Fruit fly (Drosophila melanogaster): Measurements from ENCODE around the gene CG42779.

CG42779 gene

DNA sequence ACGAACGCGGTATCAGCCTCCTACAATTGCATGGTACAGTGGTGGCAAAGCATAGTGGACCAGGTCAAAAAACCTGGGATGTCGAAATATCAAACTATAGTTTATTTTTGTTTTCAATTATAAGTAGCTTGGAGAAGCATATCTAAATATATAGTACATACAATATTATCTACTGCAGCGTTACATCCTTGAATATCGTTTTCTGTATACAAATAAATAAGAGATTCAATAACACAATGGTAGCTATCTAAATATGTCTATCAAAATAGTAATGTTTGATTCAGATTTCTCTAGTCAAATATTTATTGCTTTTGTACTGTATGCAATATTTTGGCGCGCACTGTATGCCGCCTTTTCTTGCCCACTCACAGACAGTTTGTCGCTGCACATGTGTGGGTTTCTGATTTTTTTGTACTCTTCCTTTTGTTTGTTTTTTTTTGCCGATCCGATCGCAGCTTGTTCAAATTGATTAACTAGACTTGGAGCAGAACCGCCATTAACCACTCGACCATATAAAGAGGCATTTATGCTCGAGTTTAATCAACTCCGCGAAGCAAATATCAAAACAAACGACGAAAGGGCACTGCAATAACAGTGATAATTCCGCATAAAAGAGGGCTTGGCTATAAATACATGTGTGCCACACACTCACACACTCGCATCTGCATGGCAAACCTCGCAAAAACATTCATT lies 40.6 kb upstream of the CG42779 start (continued):
- no peak for TF ChIP-seq pita (GFP tag; optimal IDR thresholded peaks at IDR 0.05)
- peak; percentile 71 for TF ChIP-seq CTCF (GFP tag; optimal IDR thresholded peaks at IDR 0.05)
- peak; percentile 96 for TF ChIP-seq ATbp (GFP tag; optimal IDR thresholded peaks at IDR 0.05)
- peak; percentile 95 for TF ChIP-seq CG8290 (GFP tag; optimal IDR thresholded peaks at IDR 0.05)
- peak; percentile 72 to 90 for TF ChIP-seq CG8290 (tag; optimal IDR thresholded peaks at IDR 0.05)
- TF ChIP-seq CoRest (tag; optimal IDR thresholded peaks at IDR 0.05) = peak; percentile 96
- peak; percentile 84 for TF ChIP-seq CG8944 (GFP tag; optimal IDR thresholded peaks at IDR 0.05)
- TF ChIP-seq CG30431 (GFP tag; optimal IDR thresholded peaks at IDR 0.05) = peak; percentile 91
- no peak for TF ChIP-seq tna (GFP tag; IDR thresholded peaks at IDR 0.05; ENCODE audit: partially characterized antibody)
- peak; percentile 75; the same call in 1 of the 2 replicates for TF ChIP-seq bowl (GFP tag; IDR thresholded peaks at IDR 0.05)
- TF ChIP-seq CG12769 (tag; optimal IDR thresholded peaks at IDR 0.05) = peak; percentile 90
- TF ChIP-seq croc (GFP tag; conservative IDR thresholded peaks at IDR 0.05) = peak; percentile 88
- TF ChIP-seq gce (GFP tag; IDR thresholded peaks at IDR 0.05) = peak; percentile 86
- TF ChIP-seq Camta (GFP tag; optimal IDR thresholded peaks at IDR 0.05) = peak; percentile 93
- peak; percentile 86 for TF ChIP-seq jing (GFP tag; optimal IDR thresholded peaks at IDR 0.05)
- TF ChIP-seq CG3838 (GFP tag; optimal IDR thresholded peaks at IDR 0.05) = peak; percentile 90
- peak; percentile 79 for TF ChIP-seq ro (GFP tag; IDR thresholded peaks at IDR 0.05)
- TF ChIP-seq wek (GFP tag; optimal IDR thresholded peaks at IDR 0.05) = peak; percentile 87
- TF ChIP-seq CG32772 (GFP tag; IDR thresholded peaks at IDR 0.05) = peak; percentile 91
- TF ChIP-seq gcm (GFP tag; optimal IDR thresholded peaks at IDR 0.05) = peak; percentile 98
- peak; percentile 85 for TF ChIP-seq trh (GFP tag; optimal IDR thresholded peaks at IDR 0.05)
- TF ChIP-seq eve (GFP tag; optimal IDR thresholded peaks at IDR 0.05) = no peak
- peak; percentile 96 for TF ChIP-seq CG10209 (GFP tag; optimal IDR thresholded peaks at IDR 0.05)
- peak; percentile 85 for TF ChIP-seq CG4707 (GFP tag; optimal IDR thresholded peaks at IDR 0.05)
- TF ChIP-seq her (GFP tag; optimal IDR thresholded peaks at IDR 0.05) = peak; percentile 78
- TF ChIP-seq ERR (GFP tag; optimal IDR thresholded peaks at IDR 0.05) = peak; percentile 67
- peak; percentile 81 for TF ChIP-seq da (GFP tag; optimal IDR thresholded peaks at IDR 0.05)
- peak; percentile 96 for TF ChIP-seq salm (tag; optimal IDR thresholded peaks at IDR 0.05)
- TF ChIP-seq CG18476 (GFP tag; optimal IDR thresholded peaks at IDR 0.05) = peak; percentile 94
- peak; percentile 93 for TF ChIP-seq Atf6 (GFP tag; IDR thresholded peaks at IDR 0.05)
- TF ChIP-seq CG10543 (GFP tag; optimal IDR thresholded peaks at IDR 0.05) = peak; percentile 87
- peak; percentile 94 for TF ChIP-seq tin (GFP tag; optimal IDR thresholded peaks at IDR 0.05)
- TF ChIP-seq repo (GFP tag; optimal IDR thresholded peaks at IDR 0.05) = peak; percentile 68
- peak; percentile 86 for TF ChIP-seq sug (tag; optimal IDR thresholded peaks at IDR 0.05)
- TF ChIP-seq gro (GFP tag; optimal IDR thresholded peaks at IDR 0.05) = peak; percentile 85
- peak; percentile 87 for TF ChIP-seq Atf-2 (GFP tag; optimal IDR thresholded peaks at IDR 0.05)
- TF ChIP-seq CG14050 (GFP tag; IDR thresholded peaks at IDR 0.05) = peak; percentile 93
- no peak for TF ChIP-seq pan (optimal IDR thresholded peaks at IDR 0.05)
- peak in 1 of 2 experiments; percentile 96 for TF ChIP-seq pan (GFP tag; optimal IDR thresholded peaks at IDR 0.05 in 1 of 2, IDR thresholded peaks at IDR 0.05 in 1 of 2)
- peak; percentile 90 for TF ChIP-seq peb (GFP tag; IDR thresholded peaks at IDR 0.05)
- TF ChIP-seq disco-r (GFP tag; optimal IDR thresholded peaks at IDR 0.05) = peak; percentile 89
- peak; percentile 91 for TF ChIP-seq Bteb2 (GFP tag; optimal IDR thresholded peaks at IDR 0.05)
- peak; percentile 85 for TF ChIP-seq Atf3 (GFP tag; optimal IDR thresholded peaks at IDR 0.05)
- TF ChIP-seq fd102C (GFP tag; optimal IDR thresholded peaks at IDR 0.05) = peak; percentile 44
- peak; percentile 97 for TF ChIP-seq PHDP (tag; optimal IDR thresholded peaks at IDR 0.05)
- peak; percentile 9 for TF ChIP-seq HmgD (GFP tag; optimal IDR thresholded peaks at IDR 0.05)
- peak; percentile 97 for TF ChIP-seq CG2678 (tag; optimal IDR thresholded peaks at IDR 0.05)
- peak; percentile 93 for TF ChIP-seq CG6683 (GFP tag; optimal IDR thresholded peaks at IDR 0.05)
- peak; percentile 78 for TF ChIP-seq cas (GFP tag; IDR thresholded peaks at IDR 0.05)
- peak; percentile 73 for TF ChIP-seq CG31388 (GFP tag; optimal IDR thresholded peaks at IDR 0.05)
- peak; percentile 61 for TF ChIP-seq CG3163 (GFP tag; optimal IDR thresholded peaks at IDR 0.05)

Data from whole organism, embryonic.